Worm (Caenorhabditis elegans): Measurements from ENCODE around the gene srw-145.

ce11 chrV:13984828-13985227 lies 47.9 kb downstream of the srw-145 start, which contains the start of gene end-1:
- TF ChIP-seq unc-62 (GFP tag; optimal IDR thresholded peaks at IDR 0.05 in 1 of 2) = no peak
- no peak for TF ChIP-seq unc-62 (tag; optimal IDR thresholded peaks at IDR 0.05)
- TF ChIP-seq lin-13 (GFP tag; optimal IDR thresholded peaks at IDR 0.05) = no peak
- TF ChIP-seq jun-1 (tag; optimal IDR thresholded peaks at IDR 0.05) = no peak
- TF ChIP-seq nhr-111 (GFP tag; optimal IDR thresholded peaks at IDR 0.05) = no peak
- no peak for TF ChIP-seq lin-39 (tag; optimal IDR thresholded peaks at IDR 0.05)
- no peak for TF ChIP-seq nhr-237 (tag; optimal IDR thresholded peaks at IDR 0.05)
- no peak for TF ChIP-seq ztf-11 (tag; optimal IDR thresholded peaks at IDR 0.05)
- TF ChIP-seq lim-7 (GFP tag; IDR thresholded peaks at IDR 0.05) = no peak
- no peak for TF ChIP-seq fkh-10 (GFP tag; optimal IDR thresholded peaks at IDR 0.05)
- TF ChIP-seq nhr-76 (tag; optimal IDR thresholded peaks at IDR 0.05) = no peak
- no peak for TF ChIP-seq snpc-4 (tag; optimal IDR thresholded peaks at IDR 0.05)
- no peak for TF ChIP-seq pqm-1 (tag; optimal IDR thresholded peaks at IDR 0.05)
- no peak for TF ChIP-seq ceh-82 (tag; optimal IDR thresholded peaks at IDR 0.05)
